ENCODE assay signal across 4 fruit fly cellular contexts in the genomic region with DNA sequence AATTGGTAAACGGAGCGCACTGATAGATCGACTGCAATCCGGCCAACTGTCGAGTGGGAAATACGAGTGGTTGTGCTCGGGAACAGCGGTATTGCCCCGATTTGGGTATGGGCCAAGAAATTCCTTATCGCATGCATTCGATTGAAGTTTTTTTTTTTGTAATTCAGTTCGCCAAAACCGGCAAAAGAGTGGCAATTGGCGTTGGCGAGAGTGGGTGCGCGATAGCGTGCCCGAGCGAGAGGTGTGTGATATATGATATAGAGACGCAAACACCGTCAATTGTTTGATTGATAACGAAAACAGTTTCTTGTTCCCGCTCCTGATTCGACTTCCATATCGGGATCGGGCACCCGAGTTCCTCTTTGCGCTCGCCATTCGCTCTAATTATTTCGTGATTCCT.
A peak's percentile ranks its signal among the peaks of the same experiment; 100 is the strongest.
TF ChIP-seq lines count a peak whose summit lies in the region.

A gene (minus strand): TSS at position 63 of the 400 bp plus-strand sequence.

- no peak for TF ChIP-seq CTCF in whole organism, embryonic (GFP tag; optimal IDR thresholded peaks at IDR 0.05; lab: Kevin White, UChicago)

TF ChIP-seq in whole organism, adult, 20 proteins besides CTCF, POLR2A, EP300 and RAD21:
- peak; percentile 63 for TF ChIP-seq cic (GFP tag; optimal IDR thresholded peaks at IDR 0.05; lab: Kevin White, UChicago)
- TF ChIP-seq CG7101 (tag; optimal IDR thresholded peaks at IDR 0.05; lab: Kevin White, UChicago), result no peak

TF ChIP-seq in whole organism, embryonic, 481 proteins besides CTCF, POLR2A, EP300 and RAD21 (continues in another document):
- TF ChIP-seq CG14710 (tag; optimal IDR thresholded peaks at IDR 0.05; lab: Kevin White, UChicago), result no peak
- TF ChIP-seq Elba2 (GFP tag; optimal IDR thresholded peaks at IDR 0.05; lab: Kevin White, UChicago), result no peak
- no peak for TF ChIP-seq gem (tag; optimal IDR thresholded peaks at IDR 0.05; lab: Kevin White, UChicago)
- TF ChIP-seq CG9609 (GFP tag; optimal IDR thresholded peaks at IDR 0.05; lab: Kevin White, UChicago), result no peak
- TF ChIP-seq grn (GFP tag; optimal IDR thresholded peaks at IDR 0.05; lab: Kevin White, UChicago), result peak; percentile 12
- TF ChIP-seq CG5180 (GFP tag; optimal IDR thresholded peaks at IDR 0.05; lab: Kevin White, UChicago), result no peak
- no peak for TF ChIP-seq CG9727 (GFP tag; optimal IDR thresholded peaks at IDR 0.05; lab: Kevin White, UChicago)
- peak; percentile 2 for TF ChIP-seq sd (tag; optimal IDR thresholded peaks at IDR 0.05; lab: Kevin White, UChicago)
- TF ChIP-seq exex (tag; optimal IDR thresholded peaks at IDR 0.05; lab: Kevin White, UChicago), result peak; percentile 56
- TF ChIP-seq Xrp1 (GFP tag; IDR thresholded peaks at IDR 0.05; lab: Robert Waterston, UW), result no peak
- TF ChIP-seq wek (GFP tag; optimal IDR thresholded peaks at IDR 0.05; lab: Kevin White, UChicago), result no peak
- TF ChIP-seq Nf-YA (GFP tag; IDR thresholded peaks at IDR 0.05; lab: Robert Waterston, UW), result no peak
- no peak for TF ChIP-seq Atf-2 (GFP tag; optimal IDR thresholded peaks at IDR 0.05; lab: Kevin White, UChicago)
- TF ChIP-seq amos (GFP tag; IDR thresholded peaks at IDR 0.05; lab: Robert Waterston, UW; ENCODE audit: partially characterized antibody), result no peak
- no peak for TF ChIP-seq pb (GFP tag; optimal IDR thresholded peaks at IDR 0.05; lab: Kevin White, UChicago)
- no peak for TF ChIP-seq odd (GFP tag; optimal IDR thresholded peaks at IDR 0.05; lab: Kevin White, UChicago)
- 0 out of 4 replicates have a peak, but pooled peaks have one; percentile 57 for TF ChIP-seq chinmo (GFP tag; IDR thresholded peaks at IDR 0.05; lab: Robert Waterston, UW; ENCODE audit: partially characterized antibody)
- peak; percentile 50 for TF ChIP-seq lab (GFP tag; optimal IDR thresholded peaks at IDR 0.05; lab: Kevin White, UChicago)
- no peak for TF ChIP-seq Med (GFP tag; lab: Kevin White, UChicago)
- TF ChIP-seq inv (GFP tag; IDR thresholded peaks at IDR 0.05; lab: Robert Waterston, UW; ENCODE audit: partially characterized antibody), result no peak
- TF ChIP-seq gce (GFP tag; IDR thresholded peaks at IDR 0.05; lab: Robert Waterston, UW), result no peak
- no peak for TF ChIP-seq CG17568 (GFP tag; optimal IDR thresholded peaks at IDR 0.05; lab: Kevin White, UChicago)
- peak; percentile 40 for TF ChIP-seq CG12769 (tag; optimal IDR thresholded peaks at IDR 0.05; lab: Kevin White, UChicago)
- TF ChIP-seq Doc2 (GFP tag; IDR thresholded peaks at IDR 0.05; lab: Robert Waterston, UW), result no peak
- peak; percentile 15 for TF ChIP-seq sug (tag; optimal IDR thresholded peaks at IDR 0.05; lab: Kevin White, UChicago)
- TF ChIP-seq sens (GFP tag; lab: Kevin White, UChicago), result peak; percentile 67
- TF ChIP-seq CG13624 (GFP tag; optimal IDR thresholded peaks at IDR 0.05; lab: Kevin White, UChicago), result no peak
- no peak for TF ChIP-seq CG10274 (GFP tag; optimal IDR thresholded peaks at IDR 0.05; lab: Kevin White, UChicago)
- no peak for TF ChIP-seq Ada2b (GFP tag; IDR thresholded peaks at IDR 0.05; lab: Robert Waterston, UW)

TF ChIP-seq in whole organism, prepupa, 60 proteins besides CTCF, POLR2A, EP300 and RAD21:
- TF ChIP-seq Eip93F (GFP tag; optimal IDR thresholded peaks at IDR 0.05; lab: Kevin White, UChicago) (no peak), CG6276 (GFP tag; optimal IDR thresholded peaks at IDR 0.05; lab: Kevin White, UChicago) (no peak), vri (GFP tag; optimal IDR thresholded peaks at IDR 0.05; lab: Kevin White, UChicago) (peak; percentile 55)

TF ChIP-seq in whole organism, wandering third instar larva, 38 proteins besides CTCF, POLR2A, EP300 and RAD21:
- TF ChIP-seq h (GFP tag; optimal IDR thresholded peaks at IDR 0.05; lab: Kevin White, UChicago) (peak; percentile 19), Vsx2 (GFP tag; optimal IDR thresholded peaks at IDR 0.05; lab: Kevin White, UChicago; ENCODE audit: partially characterized antibody) (peak; percentile 40), Rel (GFP tag; optimal IDR thresholded peaks at IDR 0.05; lab: Kevin White, UChicago) (no peak), Rel (tag; optimal IDR thresholded peaks at IDR 0.05; lab: Kevin White, UChicago) (peak; percentile 91), tai (GFP tag; optimal IDR thresholded peaks at IDR 0.05; lab: Kevin White, UChicago) (no peak), psq (GFP tag; optimal IDR thresholded peaks at IDR 0.05; lab: Kevin White, UChicago) (peak; percentile 81)
TF ChIP-seq in whole organism, wandering third instar larva: peak in this region for 4.
